Worm (Caenorhabditis elegans) whole organism, L1 larva: ENCODE measurements around the gene C47E12.2.

Source experiments
- ama-1 ChIP-seq: fragments of 150-350 bp; optimal IDR thresholded peaks from 2 replicates; lab custom pipeline; 2014
- dpl-1 ChIP-seq, 3 experiments: fragments of 150-350 bp in 2 of 3; sonication (generic microtip) in 1 of 3; optimal IDR thresholded peaks; 2 replicates each; lab custom pipeline; 2014 to 2017; ENCODE audit warnings: missing biosample characterization in 3 of 3, missing genetic modification characterization in 3 of 3, missing genetic modification reagents in 3 of 3
- fos-1 ChIP-seq: fragments of 150-350 bp; optimal IDR thresholded peaks from 2 replicates; lab custom pipeline; 2014; ENCODE audit warnings: missing biosample characterization, missing genetic modification characterization
- hlh-4 ChIP-seq: sonication (generic microtip); optimal IDR thresholded peaks from 2 replicates; lab custom pipeline; 2016; ENCODE audit warnings: mild to moderate bottlenecking, missing genetic modification characterization, missing compliant biosample characterization
- lin-13 ChIP-seq: fragments of 150-350 bp; optimal IDR thresholded peaks from 2 replicates; lab custom pipeline; 2014; ENCODE audit warnings: missing biosample characterization, missing genetic modification reagents, missing genetic modification characterization
- nhr-77 ChIP-seq: fragments of 150-350 bp; optimal IDR thresholded peaks from 2 replicates; lab custom pipeline; 2014; ENCODE audit warnings: missing biosample characterization, missing genetic modification characterization
- pqm-1 ChIP-seq: sonication (generic microtip); optimal IDR thresholded peaks from 3 replicates; lab custom pipeline; 2017; ENCODE audit warnings: missing biosample characterization, missing genetic modification characterization
- unc-62 ChIP-seq: fragments of 150-350 bp; optimal IDR thresholded peaks from 2 replicates; lab custom pipeline; 2014; ENCODE audit warnings: missing biosample characterization, missing genetic modification reagents, missing genetic modification characterization
- zag-1 ChIP-seq: fragments of 150-350 bp; optimal IDR thresholded peaks from 2 replicates; lab custom pipeline; 2014; ENCODE audit warnings: missing biosample characterization, missing genetic modification characterization

DNA sequence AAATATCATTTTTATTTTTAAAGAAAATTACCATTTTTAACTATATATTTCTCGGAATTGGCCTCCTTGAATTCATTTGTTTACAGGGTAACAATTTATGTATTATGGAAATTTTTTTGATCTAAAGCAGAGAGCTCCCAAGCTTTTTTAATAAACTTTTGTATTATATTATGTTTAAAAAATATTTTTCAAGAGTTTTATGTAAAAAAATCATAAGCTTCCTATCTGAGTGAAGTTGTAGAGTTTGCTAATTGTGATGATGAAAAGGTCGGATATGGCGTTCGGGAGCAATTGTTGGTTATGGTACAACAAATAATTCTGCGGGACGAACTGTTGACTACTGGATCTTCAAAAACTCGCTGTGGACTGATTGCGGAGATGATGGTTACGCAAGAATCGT is 18.0 kb upstream of the C47E12.2 start, which contains the start of gene F44D12.19:
- TF ChIP-seq nhr-77 (tag; lab: Kevin White, UChicago) (no peak), lin-13 (GFP tag; lab: Kevin White, UChicago) (no peak), fos-1 (tag; lab: Kevin White, UChicago) (no peak), unc-62 (GFP tag; lab: Kevin White, UChicago) (no peak), pqm-1 (tag; lab: Kevin White, UChicago) (no peak), ama-1 (no peak), hlh-4 (tag; lab: Kevin White, UChicago) (no peak), zag-1 (tag; lab: Kevin White, UChicago) (no peak), dpl-1 (GFP tag; optimal IDR thresholded peaks at IDR 0.05; lab: Kevin White, UChicago) (no peak)
